Fruit fly (Drosophila melanogaster) whole organism, embryonic: Measurements from ENCODE around the gene CG31388.
A peak's percentile ranks its signal among the peaks of the same experiment; 100 is the strongest.

ENCODE experiments used
- Antp ChIP-seq: fragments of 200-800 bp; sonication (Bioruptor generic); optimal IDR thresholded peaks from 3 replicates; lab custom pipeline; 2016; ENCODE audit warnings: missing biosample characterization, missing genetic modification characterization
- BEAF-32 ChIP-seq: fragments of 200-800 bp; sonication (Bioruptor generic); optimal IDR thresholded peaks from 3 replicates; lab custom pipeline; 2017; ENCODE audit warnings: missing biosample characterization, missing genetic modification characterization, mild to moderate bottlenecking, moderate library complexity, missing genetic modification reagents
- CG10543 ChIP-seq: fragments of 200-800 bp; sonication (Bioruptor generic); optimal IDR thresholded peaks from 3 replicates; lab custom pipeline; 2017; ENCODE audit warnings: missing biosample characterization, mild to moderate bottlenecking, missing genetic modification characterization, moderate library complexity
- CG12104 ChIP-seq: fragments of 200-800 bp; sonication (Bioruptor generic); optimal IDR thresholded peaks from 3 replicates; lab custom pipeline; 2016; ENCODE audit warnings: missing biosample characterization, missing genetic modification characterization
- CG12391 ChIP-seq: fragments of 200-800 bp; sonication (Bioruptor generic); optimal IDR thresholded peaks from 3 replicates; lab custom pipeline; 2018; ENCODE audit warnings: missing biosample characterization, mild to moderate bottlenecking, missing genetic modification characterization, moderate library complexity
- CG13287 ChIP-seq: fragments of 200-800 bp; sonication (Bioruptor generic); IDR thresholded peaks from 2 replicates; pipeline ENCODE4 v1.3.6; 2022; ENCODE audit warnings: missing biosample characterization, missing genetic modification characterization; ENCODE audit not compliant: partially characterized antibody
- CG15269 ChIP-seq: fragments of 200-800 bp; sonication (Bioruptor generic); optimal IDR thresholded peaks from 2 replicates; lab custom pipeline; 2018; ENCODE audit warnings: missing biosample characterization, mild to moderate bottlenecking, missing genetic modification characterization, moderate library complexity
- CG17385 ChIP-seq: fragments of 200-800 bp; sonication (Bioruptor generic); optimal IDR thresholded peaks from 3 replicates; lab custom pipeline; 2018; ENCODE audit warnings: missing biosample characterization, mild to moderate bottlenecking, missing genetic modification characterization
- CG18476 ChIP-seq: fragments of 200-800 bp; sonication (Bioruptor generic); optimal IDR thresholded peaks from 2 replicates; lab custom pipeline; 2016; ENCODE audit warnings: missing biosample characterization, mild to moderate bottlenecking, missing genetic modification characterization
- CG18599 ChIP-seq: fragments of 200-800 bp; sonication (Bioruptor generic); optimal IDR thresholded peaks from 3 replicates; lab custom pipeline; 2017; ENCODE audit warnings: missing biosample characterization, missing genetic modification characterization, mild to moderate bottlenecking, moderate library complexity, missing genetic modification reagents
- CG2875 ChIP-seq: fragments of 200-800 bp; sonication (Bioruptor generic); optimal IDR thresholded peaks from 2 replicates; lab custom pipeline; 2017; ENCODE audit warnings: missing biosample characterization, mild to moderate bottlenecking, missing genetic modification characterization, missing genetic modification reagents
- CG30431 ChIP-seq: fragments of 200-800 bp; sonication (Bioruptor generic); optimal IDR thresholded peaks from 2 replicates; lab custom pipeline; 2017; ENCODE audit warnings: missing biosample characterization, missing genetic modification characterization
- CG3281 ChIP-seq: fragments of 200-800 bp; sonication (Bioruptor generic); optimal IDR thresholded peaks from 3 replicates; lab custom pipeline; 2017; ENCODE audit warnings: missing biosample characterization, mild to moderate bottlenecking, missing genetic modification characterization
- CG33213 ChIP-seq: fragments of 200-800 bp; sonication (Bioruptor generic); optimal IDR thresholded peaks from 3 replicates; lab custom pipeline; 2016; ENCODE audit warnings: missing biosample characterization, missing genetic modification characterization
- CG34224 ChIP-seq: fragments of 200-800 bp; sonication (Bioruptor generic); IDR thresholded peaks from 3 replicates; pipeline ENCODE4 v1.3.6; 2022; ENCODE audit warnings: missing biosample characterization, missing genetic modification characterization; ENCODE audit not compliant: partially characterized antibody
- CG34376 ChIP-seq: fragments of 200-800 bp; sonication (Bioruptor generic); optimal IDR thresholded peaks from 2 replicates; lab custom pipeline; 2018; ENCODE audit warnings: missing biosample characterization, mild to moderate bottlenecking, missing genetic modification characterization
- CG42726 ChIP-seq: fragments of 200-800 bp; sonication (Bioruptor generic); IDR thresholded peaks from 2 replicates; pipeline ENCODE4 v1.3.6; 2022; ENCODE audit warnings: missing biosample characterization, missing genetic modification characterization; ENCODE audit not compliant: partially characterized antibody
- CG4424 ChIP-seq: fragments of 200-800 bp; sonication (Bioruptor generic); optimal IDR thresholded peaks from 3 replicates; lab custom pipeline; 2016; ENCODE audit warnings: missing biosample characterization, missing genetic modification characterization
- CG4820 ChIP-seq: fragments of 200-800 bp; sonication (Bioruptor generic); optimal IDR thresholded peaks from 3 replicates; lab custom pipeline; 2016; ENCODE audit warnings: missing biosample characterization, missing genetic modification characterization
- CG7556 ChIP-seq: fragments of 200-800 bp; sonication (Bioruptor generic); optimal IDR thresholded peaks from 2 replicates; lab custom pipeline; 2017; ENCODE audit warnings: missing biosample characterization, mild to moderate bottlenecking, missing genetic modification characterization
- CG8388 ChIP-seq: fragments of 200-800 bp; sonication (Bioruptor generic); optimal IDR thresholded peaks from 2 replicates; lab custom pipeline; 2019; ENCODE audit warnings: missing biosample characterization, mild to moderate bottlenecking, missing genetic modification characterization, moderate library complexity
- CG9876 ChIP-seq: fragments of 200-800 bp; sonication (Bioruptor generic); optimal IDR thresholded peaks from 2 replicates; lab custom pipeline; 2016; ENCODE audit warnings: missing biosample characterization, missing genetic modification characterization
- CkIIα-i1 ChIP-seq: fragments of 200-800 bp; sonication (Bioruptor generic); IDR thresholded peaks from 2 replicates; pipeline ENCODE4 v1.3.6; 2022; ENCODE audit warnings: missing biosample characterization, missing genetic modification characterization
- Dip3 ChIP-seq: fragments of 200-800 bp; sonication (Bioruptor generic); optimal IDR thresholded peaks from 3 replicates; lab custom pipeline; 2016; ENCODE audit warnings: missing biosample characterization, missing genetic modification characterization
- HmgZ ChIP-seq: fragments of 200-800 bp; sonication (Bioruptor generic); optimal IDR thresholded peaks from 2 replicates; lab custom pipeline; 2018; ENCODE audit warnings: missing biosample characterization, mild to moderate bottlenecking, missing genetic modification characterization
- Hmr ChIP-seq: fragments of 200-800 bp; sonication (Bioruptor generic); optimal IDR thresholded peaks from 3 replicates; lab custom pipeline; 2017; ENCODE audit warnings: mild to moderate bottlenecking, missing biosample characterization, missing genetic modification reagents, missing genetic modification characterization
- Hmx ChIP-seq: fragments of 200-800 bp; sonication (Bioruptor generic); optimal IDR thresholded peaks from 2 replicates; lab custom pipeline; 2016; ENCODE audit warnings: missing biosample characterization, missing genetic modification characterization
- Hr51 ChIP-seq, 2 experiments: fragments of 200-800 bp; sonication (Bioruptor generic); optimal IDR thresholded peaks; 2 replicates in 1 of 2; 3 replicates in 1 of 2; lab custom pipeline; 2016 to 2018; ENCODE audit warnings: missing biosample characterization in 2 of 2, missing genetic modification characterization in 2 of 2, mild to moderate bottlenecking in 1 of 2, moderate library complexity in 1 of 2
- MESR4 ChIP-seq: fragments of 200-800 bp; sonication (Bioruptor generic); optimal IDR thresholded peaks from 2 replicates; lab custom pipeline; 2018; ENCODE audit warnings: missing biosample characterization, mild to moderate bottlenecking, missing genetic modification characterization, moderate library complexity
- Med ChIP-seq: fragments of 200-800 bp; sonication (Bioruptor generic); peaks from one replicate; lab custom pipeline; 2016; ENCODE audit warnings: missing biosample characterization, missing genetic modification characterization, mild to moderate bottlenecking, inconsistent platforms, moderate library complexity
- Pdp1 ChIP-seq, 2 experiments: fragments of 200-800 bp; sonication (Bioruptor generic); optimal IDR thresholded peaks; 3 replicates each; lab custom pipeline; 2016; ENCODE audit warnings: missing biosample characterization in 2 of 2, missing genetic modification characterization in 2 of 2, mild to moderate bottlenecking in 1 of 2, moderate library complexity in 1 of 2
- Rx ChIP-seq: fragments of 200-800 bp; sonication (Bioruptor generic); IDR thresholded peaks from 2 replicates; pipeline ENCODE4 v1.3.6; 2022; ENCODE audit warnings: missing biosample characterization, missing genetic modification characterization
- Six4 ChIP-seq: fragments of 200-800 bp; sonication (Bioruptor generic); optimal IDR thresholded peaks from 2 replicates; lab custom pipeline; 2016; ENCODE audit warnings: missing biosample characterization, missing genetic modification characterization
- Usf ChIP-seq: fragments of 200-800 bp; sonication (Bioruptor generic); optimal IDR thresholded peaks from 2 replicates; lab custom pipeline; 2017; ENCODE audit warnings: missing genotype, missing biosample characterization, missing genetic modification characterization
- Vsx1 ChIP-seq: fragments of 200-800 bp; sonication (Bioruptor generic); optimal IDR thresholded peaks from 2 replicates; lab custom pipeline; 2017; ENCODE audit warnings: missing biosample characterization, mild to moderate bottlenecking, missing genetic modification characterization, missing genetic modification reagents
- crp ChIP-seq, 2 experiments: fragments of 200-800 bp; sonication (Bioruptor generic); optimal IDR thresholded peaks; 2 replicates in 1 of 2; 3 replicates in 1 of 2; lab custom pipeline; 2017; ENCODE audit warnings: missing biosample characterization in 2 of 2, missing genetic modification characterization in 2 of 2, mild to moderate bottlenecking in 1 of 2, moderate library complexity in 1 of 2
- danr ChIP-seq: fragments of 200-800 bp; sonication (Bioruptor generic); IDR thresholded peaks from 2 replicates; pipeline ENCODE4 v1.3.6; 2022; ENCODE audit warnings: missing biosample characterization, missing genetic modification characterization
- fd102C ChIP-seq: fragments of 200-800 bp; sonication (Bioruptor generic); optimal IDR thresholded peaks from 2 replicates; lab custom pipeline; 2018; ENCODE audit warnings: missing biosample characterization, mild to moderate bottlenecking, missing genetic modification characterization, moderate library complexity
- jumu ChIP-seq: fragments of 200-800 bp; sonication (Bioruptor generic); optimal IDR thresholded peaks from 3 replicates; lab custom pipeline; 2016; ENCODE audit warnings: missing biosample characterization, missing genetic modification characterization
- kni ChIP-seq: fragments of 200-800 bp; sonication (Bioruptor generic); optimal IDR thresholded peaks from 3 replicates; lab custom pipeline; 2017; ENCODE audit warnings: mild to moderate bottlenecking, missing biosample characterization, missing genetic modification reagents, missing genetic modification characterization
- lbe ChIP-seq: fragments of 200-800 bp; sonication (Bioruptor generic); optimal IDR thresholded peaks from 2 replicates; lab custom pipeline; 2016; ENCODE audit warnings: missing biosample characterization, mild to moderate bottlenecking, missing genetic modification characterization
- nom ChIP-seq: fragments of 200-800 bp; sonication (Bioruptor generic); optimal IDR thresholded peaks from 2 replicates; lab custom pipeline; 2017; ENCODE audit warnings: missing biosample characterization, missing genetic modification characterization, mild to moderate bottlenecking, moderate library complexity, missing genetic modification reagents
- org-1 ChIP-seq: fragments of 200-800 bp; sonication (Bioruptor generic); optimal IDR thresholded peaks from 2 replicates; lab custom pipeline; 2017; ENCODE audit warnings: missing biosample characterization, missing genetic modification characterization
- pb ChIP-seq: fragments of 200-800 bp; sonication (Bioruptor generic); optimal IDR thresholded peaks from 3 replicates; lab custom pipeline; 2016; ENCODE audit warnings: missing biosample characterization, missing genetic modification characterization
- pzg ChIP-seq: fragments of 200-800 bp; sonication (Bioruptor generic); optimal IDR thresholded peaks from 3 replicates; lab custom pipeline; 2018; ENCODE audit warnings: missing biosample characterization, mild to moderate bottlenecking, missing genetic modification characterization, moderate library complexity
- shn ChIP-seq: fragments of 200-800 bp; sonication (Bioruptor generic); optimal IDR thresholded peaks from 3 replicates; lab custom pipeline; 2016; ENCODE audit warnings: missing biosample characterization, missing genetic modification characterization
- tgo ChIP-seq: fragments of 200-800 bp; sonication (Bioruptor generic); IDR thresholded peaks from 3 replicates; pipeline ENCODE4 v1.3.6; 2022; ENCODE audit warnings: missing biosample characterization, missing genetic modification characterization
- unpg ChIP-seq: fragments of 200-800 bp; sonication (Bioruptor generic); optimal IDR thresholded peaks from 3 replicates; lab custom pipeline; 2018; ENCODE audit warnings: missing biosample characterization, mild to moderate bottlenecking, missing genetic modification characterization, moderate library complexity

The CG31388 gene

dm6 chr3R:11209801-11210402, 27.7 kb upstream of the CG31388 start, which contains the start of the genes SdhC and Tctp (continued):
- TF ChIP-seq pzg (peak; percentile 74), pb (GFP tag; lab: Kevin White, UChicago) (peak; percentile 18), CG15269 (tag; lab: Kevin White, UChicago) (peak; percentile 51), CG7556 (GFP tag; lab: Kevin White, UChicago) (peak; percentile 33), Rx (GFP tag; lab: Robert Waterston, UW) (no peak), unpg (peak; percentile 32), CG2875 (no peak), CG3281 (peak; percentile 5), CG17385 (peak; percentile 34), fd102C (GFP tag; lab: Kevin White, UChicago) (no peak), CG8388 (GFP tag; lab: Kevin White, UChicago) (peak; percentile 15), CG12391 (tag; lab: Kevin White, UChicago) (peak; percentile 77), Hmr (peak; percentile 73), CG33213 (GFP tag; lab: Kevin White, UChicago) (peak; percentile 19), nom (GFP tag; lab: Kevin White, UChicago) (peak; percentile 73), shn (GFP tag; lab: Kevin White, UChicago) (peak; percentile 38), crp (GFP tag; optimal IDR thresholded peaks at IDR 0.05; lab: Kevin White, UChicago) (peak in 1 of 2 experiments; percentile 23), danr (GFP tag; lab: Robert Waterston, UW) (no peak), Dip3 (GFP tag; lab: Kevin White, UChicago) (peak; percentile 7), org-1 (GFP tag; lab: Kevin White, UChicago) (no peak), Hr51 (GFP tag; optimal IDR thresholded peaks at IDR 0.05; lab: Kevin White, UChicago) (peak; percentile 17 to 60), Hmx (GFP tag; lab: Kevin White, UChicago) (peak; percentile 17), Pdp1 (GFP tag; optimal IDR thresholded peaks at IDR 0.05; lab: Kevin White, UChicago) (peak in 1 of 2 experiments; percentile 2), CG12104 (GFP tag; lab: Kevin White, UChicago) (peak; percentile 40), Vsx1 (peak; percentile 24), CG10543 (peak; percentile 79), CG30431 (GFP tag; lab: Kevin White, UChicago) (no peak), CG42726 (peak; percentile 57; the same call in 1 of the 2 replicates), tgo (GFP tag; lab: Robert Waterston, UW) (no peak), jumu (peak; percentile 25), Six4 (GFP tag; lab: Kevin White, UChicago) (peak; percentile 38), CG18599 (GFP tag; lab: Kevin White, UChicago) (peak; percentile 52), MESR4 (GFP tag; lab: Kevin White, UChicago) (peak; percentile 94), HmgZ (tag; lab: Kevin White, UChicago) (peak; percentile 40), Med (peak; percentile 89), CG4820 (GFP tag; lab: Kevin White, UChicago) (peak; percentile 72), lbe (GFP tag; lab: Kevin White, UChicago) (peak; percentile 7), CG18476 (peak; percentile 38), Usf (GFP tag; lab: Kevin White, UChicago) (no peak), CG4424 (GFP tag; lab: Kevin White, UChicago) (peak; percentile 46), kni (GFP tag; lab: Kevin White, UChicago) (peak; percentile 37), CG34376 (GFP tag; lab: Kevin White, UChicago) (peak; percentile 54), Antp (GFP tag; lab: Kevin White, UChicago) (peak; percentile 22), CG13287 (GFP tag; lab: Robert Waterston, UW) (peak; percentile 63), CG34224 (GFP tag; lab: Robert Waterston, UW) (peak; percentile 32; the same call in 1 of the 3 replicates), BEAF-32 (GFP tag; lab: Kevin White, UChicago) (peak; percentile 78), CG9876 (no peak), CkIIα-i1 (no peak)
